Worm (Caenorhabditis elegans) whole organism, L3 larva: ENCODE measurements around the gene fbxb-39.
"Not testable (repeated sequence)": the region's sequence is repeated elsewhere in the genome, so short reads cannot be mapped to it uniquely, and the experiment has no call there.

ENCODE experiments used
- R02D3.7 ChIP-seq: fragments of 150-350 bp; optimal IDR thresholded peaks from 2 replicates; lab custom pipeline; 2014; ENCODE audit warnings: missing biosample characterization, missing genetic modification characterization
- ZK546.5 ChIP-seq: sonication (generic microtip); optimal IDR thresholded peaks from 2 replicates; lab custom pipeline; 2017; ENCODE audit warnings: missing biosample characterization, missing genetic modification characterization
- aly-2 ChIP-seq: fragments of 150-350 bp; optimal IDR thresholded peaks from 2 replicates; lab custom pipeline; 2014; ENCODE audit warnings: missing biosample characterization, missing genetic modification characterization
- ama-1 ChIP-seq: fragments of 150-350 bp; optimal IDR thresholded peaks from 2 replicates; lab custom pipeline; 2018
- ceh-16 ChIP-seq: sonication (generic microtip); optimal IDR thresholded peaks from 2 replicates; lab custom pipeline; 2017; ENCODE audit warnings: missing biosample characterization, missing genetic modification characterization
- ceh-28 ChIP-seq: fragments of 150-350 bp; optimal IDR thresholded peaks from 2 replicates; lab custom pipeline; 2014; ENCODE audit warnings: missing biosample characterization, missing genetic modification reagents, missing genetic modification characterization
- egl-5 ChIP-seq: fragments of 150-350 bp; optimal IDR thresholded peaks from 2 replicates; lab custom pipeline; 2017; ENCODE audit warnings: missing biosample characterization, missing genetic modification reagents, missing genetic modification characterization, inconsistent platforms
- elt-2 ChIP-seq: sonication (generic microtip); optimal IDR thresholded peaks from 2 replicates; lab custom pipeline; 2016; ENCODE audit warnings: missing genetic modification reagents, mild to moderate bottlenecking, missing genetic modification characterization, missing compliant biosample characterization
- eor-1 ChIP-seq, 2 experiments: fragments of 150-350 bp; optimal IDR thresholded peaks; 2 replicates each; lab custom pipeline; 2014 to 2018; ENCODE audit warnings: missing biosample characterization in 2 of 2, missing genetic modification characterization in 2 of 2
- fkh-2 ChIP-seq: fragments of 150-350 bp; optimal IDR thresholded peaks from 2 replicates; lab custom pipeline; 2014; ENCODE audit warnings: missing biosample characterization, missing genetic modification reagents, missing genetic modification characterization
- lin-39 ChIP-seq: fragments of 150-350 bp; optimal IDR thresholded peaks from 2 replicates; lab custom pipeline; 2018; ENCODE audit warnings: missing biosample characterization, missing genetic modification reagents, missing genetic modification characterization
- lsy-12 ChIP-seq: sonication (generic microtip); optimal IDR thresholded peaks from 2 replicates; lab custom pipeline; 2016; ENCODE audit warnings: mild to moderate bottlenecking, missing genetic modification characterization, missing compliant biosample characterization
- mdl-1 ChIP-seq: fragments of 150-350 bp; optimal IDR thresholded peaks from 2 replicates; lab custom pipeline; 2014; ENCODE audit warnings: missing biosample characterization, missing genetic modification characterization
- nfya-1 ChIP-seq: sonication (generic microtip); optimal IDR thresholded peaks from 2 replicates; lab custom pipeline; 2017; ENCODE audit warnings: missing genetic modification characterization, mild to moderate bottlenecking, missing compliant biosample characterization, antibody characterized with exemption, moderate library complexity; ENCODE audit not compliant: insufficient read depth
- nhr-11 ChIP-seq: fragments of 150-350 bp; optimal IDR thresholded peaks from 2 replicates; lab custom pipeline; 2014; ENCODE audit warnings: missing biosample characterization, missing genetic modification characterization
- nhr-23 ChIP-seq: fragments of 150-350 bp; optimal IDR thresholded peaks from 2 replicates; lab custom pipeline; 2014; ENCODE audit warnings: missing biosample characterization, missing genetic modification reagents, missing genetic modification characterization
- nhr-237 ChIP-seq: fragments of 150-350 bp; optimal IDR thresholded peaks from 2 replicates; lab custom pipeline; 2014; ENCODE audit warnings: missing biosample characterization, missing genetic modification characterization
- nhr-28 ChIP-seq: fragments of 150-350 bp; optimal IDR thresholded peaks from 2 replicates; lab custom pipeline; 2014; ENCODE audit warnings: missing biosample characterization, missing genetic modification characterization
- nhr-43 ChIP-seq: sonication (generic microtip); optimal IDR thresholded peaks from 2 replicates; lab custom pipeline; 2016; ENCODE audit warnings: mild to moderate bottlenecking, missing genetic modification characterization, missing compliant biosample characterization; ENCODE audit not compliant: poor library complexity, severe bottlenecking
- nhr-77 ChIP-seq: fragments of 150-350 bp; optimal IDR thresholded peaks from 2 replicates; lab custom pipeline; 2014; ENCODE audit warnings: missing biosample characterization, missing genetic modification characterization
- pha-4 ChIP-seq: fragments of 150-350 bp; optimal IDR thresholded peaks from 2 replicates; lab custom pipeline; 2014; ENCODE audit warnings: missing biosample characterization, missing genetic modification reagents, missing genetic modification characterization
- pqm-1 ChIP-seq: fragments of 150-350 bp; optimal IDR thresholded peaks from 2 replicates; lab custom pipeline; 2017; ENCODE audit warnings: missing biosample characterization, missing genetic modification characterization, inconsistent platforms
- skn-1 ChIP-seq: fragments of 150-350 bp; optimal IDR thresholded peaks from 2 replicates; lab custom pipeline; 2014; ENCODE audit warnings: missing biosample characterization, missing genetic modification characterization
- snpc-4 ChIP-seq: fragments of 150-350 bp; optimal IDR thresholded peaks from 2 replicates; lab custom pipeline; 2014; ENCODE audit warnings: missing biosample characterization, missing genetic modification characterization
- tbx-2 ChIP-seq: sonication (generic microtip); optimal IDR thresholded peaks from 2 replicates; lab custom pipeline; 2016; ENCODE audit warnings: mild to moderate bottlenecking, missing genetic modification characterization, missing compliant biosample characterization
- unc-39 ChIP-seq: sonication (generic microtip); optimal IDR thresholded peaks from 4 replicates; lab custom pipeline; 2017; ENCODE audit warnings: missing biosample characterization, missing genetic modification characterization
- unc-62 ChIP-seq: fragments of 150-350 bp; sonication (generic microtip); optimal IDR thresholded peaks from 4 replicates; lab custom pipeline; 2014; ENCODE audit warnings: missing biosample characterization, missing genetic modification reagents, missing genetic modification characterization
- zag-1 ChIP-seq: fragments of 150-350 bp; optimal IDR thresholded peaks from 2 replicates; lab custom pipeline; 2014; ENCODE audit warnings: missing biosample characterization, missing genetic modification characterization
- ztf-11 ChIP-seq: fragments of 150-350 bp; optimal IDR thresholded peaks from 2 replicates; lab custom pipeline; 2014; ENCODE audit warnings: missing biosample characterization, missing genetic modification characterization

fbxb-39 gene

ce11 chrII:1028602-1029001 lies 11.8 kb downstream of the fbxb-39 start, which contains the start of gene math-34:
TSS of gene math-34 (plus strand) at chrII:1028972.
- peak; percentile 24 for TF ChIP-seq pha-4 (tag; lab: Kevin White, UChicago)
- TF ChIP-seq zag-1 (tag; lab: Kevin White, UChicago) = no peak
- TF ChIP-seq elt-2 (tag; lab: Kevin White, UChicago) = peak; percentile 71
- TF ChIP-seq, all 47 proteins: peak for 2

- TF ChIP-seq ZK546.5 (tag; lab: Kevin White, UChicago) = no peak
- no peak for TF ChIP-seq nfya-1 (tag; lab: Kevin White, UChicago)
- TF ChIP-seq aly-2 = no peak
- TF ChIP-seq pqm-1 (tag; lab: Kevin White, UChicago) = no peak
- TF ChIP-seq R02D3.7 (tag; lab: Kevin White, UChicago) = no peak
- TF ChIP-seq snpc-4 (tag; lab: Kevin White, UChicago) = no peak
- TF ChIP-seq nhr-43 (tag; lab: Kevin White, UChicago) = no peak
- no peak for TF ChIP-seq lsy-12
- TF ChIP-seq nhr-77 = no peak
- TF ChIP-seq eor-1 (tag; optimal IDR thresholded peaks at IDR 0.05; lab: Kevin White, UChicago) = no peak
- no peak for TF ChIP-seq ceh-28 (tag; lab: Kevin White, UChicago)
- TF ChIP-seq ztf-11 (tag; lab: Kevin White, UChicago) = no peak
- no peak for TF ChIP-seq nhr-11 (tag; lab: Kevin White, UChicago)
- TF ChIP-seq lin-39 = no peak
- TF ChIP-seq nhr-237 = no peak
- TF ChIP-seq nhr-23 (tag; lab: Kevin White, UChicago) = no peak
- no peak for TF ChIP-seq skn-1
- no peak for TF ChIP-seq ceh-16
Measured at ce11 chrII:1026670-1027069, 13.7 kb downstream of the fbxb-39 start, which contains the start of gene M01D1.12. TSS of gene M01D1.12 (plus strand) at chrII:1026970.

ce11 chrII:1024684-1025083 lies 15.7 kb downstream of the fbxb-39 start, which contains the start of gene btb-11:
TSS of gene btb-11 (minus strand) at chrII:1024784.
- TF ChIP-seq fkh-2 (tag; lab: Kevin White, UChicago); unc-62 (GFP tag; lab: Kevin White, UChicago); lin-39: not testable (repeated sequence)

ce11 chrII:1006375-1006774 lies 34.0 kb downstream of the fbxb-39 start, which contains the start of gene F45D11.14:
TSS of gene F45D11.14 (minus strand) at chrII:1006475.
- not testable (repeated sequence) for TF ChIP-seq tbx-2, ceh-28, ztf-11 (tag; lab: Kevin White, UChicago)

DNA sequence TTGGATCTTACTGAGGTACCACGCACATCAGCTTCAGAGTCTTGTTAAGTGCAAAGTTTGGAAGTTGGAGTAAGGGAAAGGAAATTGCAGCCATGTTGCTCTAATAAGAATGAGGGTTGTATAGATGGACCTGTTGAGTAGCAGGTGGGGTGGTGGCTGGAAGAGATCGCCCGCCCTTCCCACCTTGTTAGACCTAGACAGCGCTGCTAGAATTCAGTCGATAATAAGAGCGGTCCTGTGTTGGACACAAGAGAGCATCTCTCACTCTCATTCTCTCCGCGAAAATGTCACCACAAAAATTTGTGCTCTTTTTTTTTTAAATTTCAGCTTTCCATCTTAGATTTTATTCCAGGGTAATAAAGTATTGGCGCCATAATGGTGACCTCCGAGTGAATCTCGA lies 39.0 kb downstream of the fbxb-39 start, which contains the start of the genes fbxb-30 and F45D11.5:
TSS of gene fbxb-30 (minus strand) at position 101 of the 400 bp plus-strand sequence.
TSS of gene F45D11.5 (plus strand) at position 352 of the 400 bp plus-strand sequence.
- TF ChIP-seq snpc-4 (tag; lab: Kevin White, UChicago) (no peak), ceh-16 (no peak)

DNA sequence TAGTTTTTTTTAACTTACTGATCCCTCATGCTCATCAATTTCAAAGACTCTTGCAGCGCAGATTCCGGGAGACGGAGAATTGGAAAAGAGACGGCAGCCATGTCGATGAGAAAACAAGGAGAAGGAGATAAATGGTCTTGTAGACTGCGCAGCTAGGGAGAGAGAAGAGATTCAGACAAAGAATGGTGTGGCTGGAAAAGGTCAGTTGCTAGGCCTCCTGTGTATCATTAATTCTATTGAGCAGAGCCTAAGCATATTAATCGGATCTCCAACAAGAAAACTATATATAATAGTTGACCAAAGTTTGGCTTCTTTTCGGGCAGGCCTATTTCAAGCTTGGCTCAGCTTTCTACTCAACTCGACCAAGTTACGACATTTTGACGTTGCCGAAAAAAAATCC lies 40.9 kb downstream of the fbxb-39 start, which contains the start of gene fbxb-29:
TSS of gene fbxb-29 (minus strand) at position 101 of the 400 bp plus-strand sequence.
- TF ChIP-seq zag-1 (tag; lab: Kevin White, UChicago) = no peak
- TF ChIP-seq aly-2 = no peak
- TF ChIP-seq unc-39 (tag; lab: Kevin White, UChicago) = no peak
- no peak for TF ChIP-seq pqm-1 (tag; lab: Kevin White, UChicago)
- TF ChIP-seq ama-1 = no peak

- TF ChIP-seq ceh-28, nhr-28, elt-2 (tag; lab: Kevin White, UChicago): not testable (repeated sequence)
Measured at ce11 chrII:996112-996511, 44.3 kb downstream of the fbxb-39 start, which contains the start of gene F45D11.11. TSS of gene F45D11.11 (minus strand) at chrII:996212.

DNA sequence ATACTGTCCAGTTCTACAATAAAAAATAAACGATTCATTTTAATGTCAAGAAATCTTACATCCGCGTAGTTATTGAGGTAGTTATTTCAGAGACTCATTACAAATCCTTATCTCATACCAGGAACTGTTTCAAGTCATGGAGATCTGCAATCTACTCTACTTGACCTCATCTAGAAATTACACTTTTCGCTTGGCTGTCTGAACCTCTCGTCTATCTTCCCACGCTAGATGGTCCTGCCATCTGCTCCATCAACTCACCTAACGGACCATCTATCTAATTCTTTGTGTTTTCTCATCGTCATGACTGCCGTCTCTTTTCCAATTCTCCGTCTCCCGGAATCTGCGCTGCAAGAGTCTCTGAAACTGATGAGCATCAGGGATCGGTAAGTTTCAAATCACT lies 46.1 kb downstream of the fbxb-39 start, which contains the start of gene F45D11.7:
TSS of gene F45D11.7 (plus strand) at position 301 of the 400 bp plus-strand sequence.
- not testable (repeated sequence) for TF ChIP-seq egl-5, lin-39, mdl-1
